Worm (Caenorhabditis elegans): Measurements from ENCODE around the gene dmsr-7.

Gene dmsr-7

DNA sequence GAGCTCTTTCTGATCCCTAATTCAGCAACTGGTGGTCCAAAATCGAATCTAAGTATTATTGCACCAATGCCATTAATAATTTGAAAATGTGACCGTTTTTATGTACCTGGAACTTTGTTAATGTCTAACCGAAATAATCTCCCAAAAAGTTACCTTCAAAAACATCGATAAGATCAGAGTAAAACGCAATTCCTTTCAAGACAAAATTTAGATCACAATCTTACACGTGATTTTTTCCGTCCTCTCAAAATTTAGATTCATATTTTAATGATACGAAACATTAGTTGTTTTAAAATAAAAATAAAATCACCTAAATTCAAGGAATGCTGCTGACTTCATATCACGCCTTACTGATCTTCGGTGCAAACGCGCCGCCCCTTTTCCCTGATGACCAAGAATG lies 21.2 kb downstream of the dmsr-7 start:
- TF ChIP-seq eor-1 (tag; optimal IDR thresholded peaks at IDR 0.05) (no peak), elt-1 (tag; optimal IDR thresholded peaks at IDR 0.05) (peak; percentile 97)

DNA sequence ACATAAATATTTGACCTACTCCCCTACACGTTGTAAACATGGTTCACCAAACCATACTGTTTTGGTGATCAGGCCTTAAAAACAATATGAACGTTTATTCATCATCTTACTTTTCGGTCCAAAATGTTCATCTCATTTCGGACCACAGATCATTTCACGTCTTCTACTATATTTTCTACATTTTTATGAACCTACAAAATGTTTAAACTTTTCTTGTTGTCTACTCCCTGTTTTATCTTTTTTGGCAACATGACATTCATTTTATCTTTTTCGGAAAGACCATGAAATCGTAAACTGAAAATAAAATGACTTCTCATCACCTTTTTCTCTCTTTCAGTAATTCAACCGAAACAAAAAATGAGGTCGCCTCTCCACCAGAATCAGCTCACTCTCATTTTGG lies 22.7 kb downstream of the dmsr-7 start, which contains the start of gene rhr-1:
rhr-1 (plus strand) TSS at position 301 of the 400 bp plus-strand sequence.
- TF ChIP-seq elt-2 (tag; optimal IDR thresholded peaks at IDR 0.05) (peak; percentile 27), pha-4 (tag; optimal IDR thresholded peaks at IDR 0.05) (no peak)

DNA sequence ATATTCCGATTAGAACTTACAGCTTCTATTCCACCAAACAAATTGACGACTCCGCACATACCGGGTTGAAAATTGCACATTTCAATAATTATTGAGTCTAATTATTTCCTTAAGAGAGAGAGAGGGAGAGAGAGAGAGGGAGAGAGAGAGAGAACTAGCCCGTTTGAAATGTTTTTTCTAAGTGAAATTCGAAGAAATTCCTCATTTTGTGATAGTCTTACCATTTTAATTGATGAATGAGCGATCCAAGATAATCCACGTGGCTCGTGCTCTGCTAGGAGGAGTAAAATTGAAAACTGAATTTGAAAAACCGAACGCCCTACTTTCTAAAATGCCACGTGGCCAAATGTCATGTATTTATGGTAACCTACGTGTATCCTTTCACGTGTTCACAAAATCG lies 27.3 kb downstream of the dmsr-7 start, which contains the start of gene F08F3.8:
F08F3.8 (minus strand) TSS at position 101 of the 400 bp plus-strand sequence.
- TF ChIP-seq ztf-4 (tag; optimal IDR thresholded peaks at IDR 0.05) (no peak), unc-62 (GFP tag; optimal IDR thresholded peaks at IDR 0.05) (no peak), snpc-4 (tag; optimal IDR thresholded peaks at IDR 0.05) (no peak), ceh-16 (tag; optimal IDR thresholded peaks at IDR 0.05) (no peak)

DNA sequence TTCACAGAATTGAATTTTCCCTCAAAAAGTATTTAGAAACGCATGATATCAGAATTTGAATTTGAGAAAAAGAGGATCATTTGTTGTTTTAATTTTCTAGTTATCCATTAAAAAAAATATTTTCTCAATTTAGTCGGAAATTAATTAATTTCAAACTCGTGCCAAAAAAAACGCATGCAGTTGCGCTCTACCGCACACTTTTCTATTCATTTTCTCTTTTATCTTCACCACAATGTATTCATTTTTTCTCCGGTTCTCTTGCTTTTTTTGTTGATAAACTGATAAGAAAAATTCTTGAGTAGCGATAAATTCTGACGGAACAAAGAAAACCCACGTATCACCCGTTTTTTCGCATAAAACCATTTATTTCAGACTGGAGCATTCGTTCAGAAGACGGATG lies 27.9 kb downstream of the dmsr-7 start, which contains the start of gene acl-6:
acl-6 (plus strand) TSS at position 367 of the 400 bp plus-strand sequence.
- no peak for TF ChIP-seq hmg-11 (tag; optimal IDR thresholded peaks at IDR 0.05)
- TF ChIP-seq snpc-4 (tag; optimal IDR thresholded peaks at IDR 0.05), result peak; percentile 57
- TF ChIP-seq elt-2 (tag; optimal IDR thresholded peaks at IDR 0.05), result peak; percentile 99
- TF ChIP-seq pha-4 (tag; optimal IDR thresholded peaks at IDR 0.05), result peak; percentile 84
- TF ChIP-seq nfya-1 (tag; optimal IDR thresholded peaks at IDR 0.05; ENCODE audit: insufficient read depth), result peak; percentile 28
- peak; percentile 61 for TF ChIP-seq lin-15B (tag; optimal IDR thresholded peaks at IDR 0.05)
- TF ChIP-seq mml-1 (tag; optimal IDR thresholded peaks at IDR 0.05), result no peak
- TF ChIP-seq nhr-23 (tag; optimal IDR thresholded peaks at IDR 0.05), result peak; percentile 37
- no peak for TF ChIP-seq unc-39 (tag; optimal IDR thresholded peaks at IDR 0.05)
- TF ChIP-seq mdl-1 (tag; optimal IDR thresholded peaks at IDR 0.05), result no peak
- TF ChIP-seq nhr-25 (tag; optimal IDR thresholded peaks at IDR 0.05), result no peak
- TF ChIP-seq ama-1 (optimal IDR thresholded peaks at IDR 0.05), result no peak
- TF ChIP-seq ceh-82 (tag; optimal IDR thresholded peaks at IDR 0.05), result no peak
- no peak for TF ChIP-seq nhr-77 (tag; optimal IDR thresholded peaks at IDR 0.05)
- no peak for TF ChIP-seq ztf-11 (tag; optimal IDR thresholded peaks at IDR 0.05)
- peak in 1 of 3 experiments; percentile 24 for TF ChIP-seq elt-3 (tag; optimal IDR thresholded peaks at IDR 0.05)
- no peak for TF ChIP-seq fos-1 (tag; optimal IDR thresholded peaks at IDR 0.05)
- TF ChIP-seq egl-5 (tag; optimal IDR thresholded peaks at IDR 0.05), result no peak
- TF ChIP-seq pqm-1 (tag; optimal IDR thresholded peaks at IDR 0.05), result peak; percentile 99
- no peak for TF ChIP-seq zag-1 (tag; optimal IDR thresholded peaks at IDR 0.05)
- TF ChIP-seq nhr-237 (tag; optimal IDR thresholded peaks at IDR 0.05), result no peak
- TF ChIP-seq jun-1 (tag; optimal IDR thresholded peaks at IDR 0.05), result peak; percentile 48
- TF ChIP-seq elt-1 (tag; optimal IDR thresholded peaks at IDR 0.05), result no peak
- TF ChIP-seq lsy-12 (tag; optimal IDR thresholded peaks at IDR 0.05), result no peak
- no peak for TF ChIP-seq nhr-28 (tag; optimal IDR thresholded peaks at IDR 0.05)
- TF ChIP-seq skn-1 (tag; optimal IDR thresholded peaks at IDR 0.05), result peak; percentile 64
- no peak for TF ChIP-seq nhr-67 (tag; optimal IDR thresholded peaks at IDR 0.05)
- TF ChIP-seq aly-2 (tag; optimal IDR thresholded peaks at IDR 0.05), result no peak
- no peak for TF ChIP-seq sea-2 (GFP tag; optimal IDR thresholded peaks at IDR 0.05)
- no peak for TF ChIP-seq fkh-2 (tag; optimal IDR thresholded peaks at IDR 0.05)

ce11 chrV:5439068-5439467 lies 33.9 kb downstream of the dmsr-7 start, which contains the start of gene snpc-1.3:
snpc-1.3 (minus strand) TSS chrV:5439168.
- no peak for TF ChIP-seq nhr-76 (tag; optimal IDR thresholded peaks at IDR 0.05)
- TF ChIP-seq mdl-1 (tag; optimal IDR thresholded peaks at IDR 0.05), result no peak
- TF ChIP-seq ztf-4 (tag; optimal IDR thresholded peaks at IDR 0.05), result no peak
- TF ChIP-seq ceh-28 (tag; optimal IDR thresholded peaks at IDR 0.05), result no peak
- TF ChIP-seq lin-39 (tag; optimal IDR thresholded peaks at IDR 0.05), result no peak
- no peak for TF ChIP-seq nhr-25 (tag; optimal IDR thresholded peaks at IDR 0.05)
- no peak for TF ChIP-seq pha-4 (tag; optimal IDR thresholded peaks at IDR 0.05)
